Worm (Caenorhabditis elegans) whole organism, late embryonic: ENCODE results near the gene col-132.

ENCODE experiments used
- C38D4.7 ChIP-seq: fragments of 200-800 bp; sonication (Bioruptor generic); optimal IDR thresholded peaks from 2 replicates; lab custom pipeline; 2018; ENCODE audit warnings: mild to moderate bottlenecking, missing genetic modification characterization, moderate library complexity, missing compliant biosample characterization
- K02D7.2 ChIP-seq: sonication (generic microtip); optimal IDR thresholded peaks from 2 replicates; lab custom pipeline; 2017; ENCODE audit warnings: mild to moderate bottlenecking, missing genetic modification characterization, missing compliant biosample characterization
- K09A11.1 ChIP-seq: sonication (generic microtip); optimal IDR thresholded peaks from 2 replicates; lab custom pipeline; 2017; ENCODE audit warnings: antibody characterized with exemption, mild to moderate bottlenecking, missing genetic modification characterization, missing compliant biosample characterization; ENCODE audit not compliant: insufficient read depth
- T23F11.4 ChIP-seq: fragments of 200-800 bp; sonication (Bioruptor generic); optimal IDR thresholded peaks from 2 replicates; lab custom pipeline; 2018; ENCODE audit warnings: mild to moderate bottlenecking, missing genetic modification characterization, missing compliant biosample characterization
- ama-1 ChIP-seq: fragments of 150-350 bp; optimal IDR thresholded peaks from 2 replicates; lab custom pipeline; 2014
- ceh-14 ChIP-seq: sonication (generic microtip); optimal IDR thresholded peaks from 2 replicates; lab custom pipeline; 2016; ENCODE audit warnings: missing genotype, missing genetic modification characterization, missing compliant biosample characterization
- ceh-19 ChIP-seq: fragments of 200-800 bp; sonication (Bioruptor generic); optimal IDR thresholded peaks from 2 replicates; lab custom pipeline; 2018; ENCODE audit warnings: mild to moderate bottlenecking, missing genetic modification characterization, missing compliant biosample characterization
- ceh-2 ChIP-seq: sonication (generic microtip); optimal IDR thresholded peaks from 2 replicates; lab custom pipeline; 2016; ENCODE audit warnings: missing genotype, missing genetic modification characterization, missing compliant biosample characterization
- ceh-30 ChIP-seq: fragments of 150-350 bp; optimal IDR thresholded peaks from 2 replicates; lab custom pipeline; 2014; ENCODE audit warnings: missing biosample characterization, missing genetic modification characterization
- ceh-45 ChIP-seq: fragments of 200-800 bp; sonication (Bioruptor generic); IDR thresholded peaks from 2 replicates; pipeline ENCODE4 v1.3.6; 2022; ENCODE audit warnings: missing genetic modification reagents, missing genetic modification characterization, missing compliant biosample characterization
- ceh-48 ChIP-seq: sonication (generic microtip); optimal IDR thresholded peaks from 2 replicates; lab custom pipeline; 2016; ENCODE audit warnings: missing genetic modification characterization, inconsistent platforms, missing compliant biosample characterization
- ceh-9 ChIP-seq: sonication (generic microtip); optimal IDR thresholded peaks from 2 replicates; lab custom pipeline; 2016; ENCODE audit warnings: mild to moderate bottlenecking, missing genetic modification characterization, inconsistent platforms, missing compliant biosample characterization
- dmd-4 ChIP-seq: sonication (generic microtip); optimal IDR thresholded peaks from 2 replicates; lab custom pipeline; 2016; ENCODE audit warnings: borderline replicate concordance, missing genetic modification characterization, missing compliant biosample characterization
- elt-4 ChIP-seq: sonication (generic microtip); optimal IDR thresholded peaks from 2 replicates; lab custom pipeline; 2016; ENCODE audit warnings: missing genetic modification characterization, missing compliant biosample characterization
- ets-4 ChIP-seq: sonication (generic microtip); optimal IDR thresholded peaks from 2 replicates; lab custom pipeline; 2016; ENCODE audit warnings: missing genetic modification characterization, missing compliant biosample characterization
- eyg-1 ChIP-seq: sonication (generic microtip); optimal IDR thresholded peaks from 2 replicates; lab custom pipeline; 2016; ENCODE audit warnings: missing genotype, missing genetic modification characterization, missing compliant biosample characterization
- fkh-6 ChIP-seq: sonication (generic microtip); optimal IDR thresholded peaks from 2 replicates; lab custom pipeline; 2016; ENCODE audit warnings: missing genetic modification characterization, missing compliant biosample characterization
- lin-11 ChIP-seq: fragments of 200-800 bp; sonication (Bioruptor generic); optimal IDR thresholded peaks from 2 replicates; lab custom pipeline; 2018; ENCODE audit warnings: mild to moderate bottlenecking, missing genetic modification characterization, missing compliant biosample characterization
- mec-3 ChIP-seq: sonication (generic microtip); optimal IDR thresholded peaks from 2 replicates; lab custom pipeline; 2016; ENCODE audit warnings: borderline replicate concordance, missing genetic modification characterization, missing compliant biosample characterization
- nhr-11 ChIP-seq: fragments of 150-350 bp; optimal IDR thresholded peaks from 2 replicates; lab custom pipeline; 2014; ENCODE audit warnings: missing biosample characterization, missing genetic modification characterization
- nhr-232 ChIP-seq: sonication (generic microtip); optimal IDR thresholded peaks from 2 replicates; lab custom pipeline; 2016; ENCODE audit warnings: missing genetic modification characterization, missing compliant biosample characterization
- npax-4 ChIP-seq: sonication (generic microtip); optimal IDR thresholded peaks from 2 replicates; lab custom pipeline; 2016; ENCODE audit warnings: missing genetic modification characterization, missing compliant biosample characterization
- odd-2 ChIP-seq: sonication (generic microtip); optimal IDR thresholded peaks from 2 replicates; lab custom pipeline; 2017; ENCODE audit warnings: antibody characterized with exemption, mild to moderate bottlenecking, missing genetic modification characterization, missing compliant biosample characterization
- pax-1 ChIP-seq: fragments of 150-350 bp; optimal IDR thresholded peaks from 2 replicates; lab custom pipeline; 2014; ENCODE audit warnings: missing biosample characterization, missing genetic modification characterization
- pha-2 ChIP-seq: sonication (generic microtip); optimal IDR thresholded peaks from 2 replicates; lab custom pipeline; 2017; ENCODE audit warnings: mild to moderate bottlenecking, missing genetic modification characterization, missing compliant biosample characterization
- pros-1 ChIP-seq: fragments of 150-350 bp; optimal IDR thresholded peaks from 2 replicates; lab custom pipeline; 2014; ENCODE audit warnings: missing biosample characterization, missing genetic modification reagents, missing genetic modification characterization
- ref-2 ChIP-seq: sonication (generic microtip); optimal IDR thresholded peaks from 2 replicates; lab custom pipeline; 2016; ENCODE audit warnings: missing genetic modification characterization, missing compliant biosample characterization
- rnt-1 ChIP-seq: sonication (generic microtip); optimal IDR thresholded peaks from 2 replicates; lab custom pipeline; 2016; ENCODE audit warnings: missing genetic modification characterization, missing compliant biosample characterization
- syd-9 ChIP-seq: sonication (generic microtip); optimal IDR thresholded peaks from 2 replicates; lab custom pipeline; 2016; ENCODE audit warnings: mild to moderate bottlenecking, missing genetic modification characterization, moderate library complexity, missing compliant biosample characterization
- tbx-7 ChIP-seq: sonication (generic microtip); optimal IDR thresholded peaks from 2 replicates; lab custom pipeline; 2016; ENCODE audit warnings: missing genotype, missing genetic modification characterization, missing compliant biosample characterization
- ttx-3 ChIP-seq: sonication (generic microtip); optimal IDR thresholded peaks from 2 replicates; lab custom pipeline; 2016; ENCODE audit warnings: missing genetic modification reagents, missing genetic modification characterization, missing compliant biosample characterization
- unc-42 ChIP-seq: sonication (generic microtip); optimal IDR thresholded peaks from 2 replicates; lab custom pipeline; 2016; ENCODE audit warnings: missing genotype, missing genetic modification characterization, missing compliant biosample characterization

The col-132 gene

DNA sequence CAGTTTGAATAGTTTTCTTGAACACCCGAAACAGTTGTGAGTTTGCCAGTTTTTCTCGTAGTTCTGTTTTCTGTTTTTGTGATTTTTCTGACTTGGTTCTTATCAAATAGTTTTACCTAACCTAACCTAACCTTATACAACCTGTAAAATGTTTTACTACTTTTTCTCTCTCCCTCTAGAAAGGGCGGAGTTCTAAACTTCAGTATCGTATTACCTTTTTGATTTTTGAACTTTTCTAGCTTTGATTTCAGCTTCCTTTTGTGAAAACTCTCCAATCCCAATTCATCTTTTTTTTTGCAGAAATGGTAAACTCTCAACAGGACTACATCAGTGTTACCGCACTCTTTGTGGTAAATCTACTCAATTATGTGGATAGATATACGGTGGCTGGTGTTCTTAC lies 4.2 kb downstream of the col-132 start, which contains the start of gene spin-2:
Gene spin-2, plus strand, starts transcription at position 301 of the 400 bp plus-strand sequence.
- no peak for TF ChIP-seq odd-2 (tag; lab: Kevin White, UChicago)
- TF ChIP-seq eyg-1 (tag; lab: Kevin White, UChicago): no peak
- TF ChIP-seq ceh-2 (tag; lab: Kevin White, UChicago): no peak
- TF ChIP-seq lin-11 (tag; lab: Kevin White, UChicago): no peak

ce11 chrIV:13085675-13086074 lies 5.2 kb downstream of the col-132 start:
- TF ChIP-seq ceh-48 (no peak), ceh-45 (GFP tag; lab: Robert Waterston, UW) (no peak), K09A11.1 (tag; lab: Kevin White, UChicago) (no peak), ceh-14 (tag; lab: Kevin White, UChicago) (no peak), nhr-232 (tag; lab: Kevin White, UChicago) (no peak), ttx-3 (tag; lab: Kevin White, UChicago) (no peak), syd-9 (tag; lab: Kevin White, UChicago) (no peak), pha-2 (no peak), ref-2 (tag; lab: Kevin White, UChicago) (no peak), pax-1 (tag; lab: Kevin White, UChicago) (no peak), lin-11 (tag; lab: Kevin White, UChicago) (no peak), K02D7.2 (tag; lab: Kevin White, UChicago) (no peak), elt-4 (no peak), ets-4 (tag; lab: Kevin White, UChicago) (no peak), rnt-1 (tag; lab: Kevin White, UChicago) (no peak), ceh-2 (tag; lab: Kevin White, UChicago) (no peak), nhr-11 (tag; lab: Kevin White, UChicago) (no peak)

DNA sequence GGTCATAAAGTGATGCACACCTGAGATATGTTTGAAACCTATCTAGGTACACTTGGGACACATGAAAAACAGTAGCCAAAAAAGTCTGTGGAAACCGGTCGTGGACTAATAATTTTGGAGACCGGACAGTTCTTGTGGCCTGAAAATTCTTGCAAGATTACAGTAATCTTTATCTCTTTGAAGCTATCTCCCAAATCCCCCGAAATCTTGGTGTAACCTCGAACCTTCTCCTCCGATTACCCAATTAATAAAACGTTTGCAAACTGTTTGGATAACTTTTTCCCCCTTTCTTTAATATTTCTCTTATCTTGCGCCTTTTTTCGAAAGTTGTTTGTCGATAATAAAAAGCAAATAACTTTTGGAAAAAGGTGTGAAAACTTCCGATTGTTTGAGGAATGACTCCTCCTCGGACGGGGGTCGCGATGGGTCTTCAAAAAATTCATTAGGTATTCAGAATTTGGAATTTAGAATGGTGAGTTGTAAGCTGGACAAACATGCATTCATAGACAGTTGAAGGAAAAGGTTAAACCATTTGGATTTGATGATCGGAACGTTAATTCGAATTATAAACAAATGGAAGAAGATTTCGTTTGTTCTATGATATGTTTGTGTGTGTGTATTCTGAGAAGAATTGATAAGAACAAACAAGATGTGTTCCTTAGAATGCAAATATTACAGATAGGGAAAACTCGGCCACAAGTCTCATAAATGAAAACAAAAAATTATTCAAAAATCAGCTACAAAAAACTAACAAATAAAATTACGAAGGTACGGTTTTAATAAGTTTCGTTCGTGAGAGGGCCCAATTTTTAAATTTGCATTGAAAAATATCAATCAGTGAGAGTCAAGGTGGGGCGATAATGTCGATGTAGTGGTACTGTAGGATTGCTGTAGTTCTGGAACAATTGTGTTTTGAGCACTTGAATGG lies 7.8 kb downstream of the col-132 start:
- TF ChIP-seq dmd-4 (tag; lab: Kevin White, UChicago): no peak
- TF ChIP-seq fkh-6 (tag; lab: Kevin White, UChicago): no peak
- TF ChIP-seq eyg-1 (tag; lab: Kevin White, UChicago): no peak
- TF ChIP-seq C38D4.7 (GFP tag; lab: Kevin White, UChicago): no peak
- TF ChIP-seq pax-1 (tag; lab: Kevin White, UChicago): no peak
- TF ChIP-seq ref-2 (tag; lab: Kevin White, UChicago): no peak
- no peak for TF ChIP-seq pros-1
- TF ChIP-seq ceh-19 (GFP tag; lab: Kevin White, UChicago): no peak

DNA sequence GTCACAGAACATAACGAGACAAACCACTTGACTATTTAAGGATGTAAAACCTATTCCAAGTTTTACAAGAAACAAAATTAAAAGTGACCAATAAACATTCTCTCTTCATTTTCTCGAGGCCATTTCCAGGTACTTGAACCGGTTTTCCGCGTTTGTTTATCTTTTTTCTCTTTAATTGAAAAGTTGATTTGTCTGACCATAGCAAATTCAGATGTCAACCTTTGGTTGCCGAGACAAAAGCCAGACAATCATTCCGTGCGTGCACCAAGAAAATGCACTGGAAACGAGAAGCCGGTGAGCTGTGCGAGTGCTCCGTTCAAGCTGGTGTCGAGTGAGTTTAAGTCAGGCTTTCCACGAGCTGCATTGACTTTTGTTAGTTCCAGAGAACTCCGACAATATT lies 8.8 kb downstream of the col-132 start:
- TF ChIP-seq npax-4 (no peak), ceh-30 (tag; lab: Kevin White, UChicago) (no peak), ceh-9 (tag; lab: Kevin White, UChicago) (no peak), pros-1 (no peak), odd-2 (tag; lab: Kevin White, UChicago) (no peak), ceh-45 (GFP tag; lab: Robert Waterston, UW) (no peak), C38D4.7 (GFP tag; lab: Kevin White, UChicago) (no peak), nhr-232 (tag; lab: Kevin White, UChicago) (no peak), mec-3 (tag; lab: Kevin White, UChicago) (no peak), unc-42 (tag; lab: Kevin White, UChicago) (no peak), dmd-4 (tag; lab: Kevin White, UChicago) (no peak), tbx-7 (tag; lab: Kevin White, UChicago) (no peak), T23F11.4 (GFP tag; lab: Kevin White, UChicago) (no peak), ama-1 (lab: Kevin White, UChicago) (no peak)
- TF ChIP-seq, all 69 proteins: peak for 0
